Worm (Caenorhabditis elegans): ENCODE measurements around the gene lin-31.

lin-31 gene

ce11 chrII:4028276-4028675, 45.9 kb downstream of the lin-31 start, which contains the start of gene K07D4.9:
K07D4.9 (plus strand) TSS chrII:4028576.
- TF ChIP-seq skn-1 (tag; optimal IDR thresholded peaks at IDR 0.05) (no peak), C04F5.9 (tag; optimal IDR thresholded peaks at IDR 0.05) (no peak), ztf-4 (tag; optimal IDR thresholded peaks at IDR 0.05) (no peak), ceh-82 (tag; optimal IDR thresholded peaks at IDR 0.05) (no peak), nhr-90 (tag; optimal IDR thresholded peaks at IDR 0.05; ENCODE audit: poor library complexity) (no peak), alr-1 (tag; optimal IDR thresholded peaks at IDR 0.05; ENCODE audit: borderline replicate concordance) (no peak), egl-13 (tag; optimal IDR thresholded peaks at IDR 0.05) (no peak), tlp-1 (tag; optimal IDR thresholded peaks at IDR 0.05) (no peak), isw-1 (GFP tag; IDR thresholded peaks at IDR 0.05) (no peak), nhr-237 (tag; optimal IDR thresholded peaks at IDR 0.05) (no peak), egl-27 (tag; optimal IDR thresholded peaks at IDR 0.05) (no peak), sox-4 (tag; optimal IDR thresholded peaks at IDR 0.05) (no peak), mab-9 (GFP tag; IDR thresholded peaks at IDR 0.05) (no peak), C34B4.2 (tag; optimal IDR thresholded peaks at IDR 0.05) (no peak), blmp-1 (tag; optimal IDR thresholded peaks at IDR 0.05) (no peak), xbp-1 (tag; optimal IDR thresholded peaks at IDR 0.05) (no peak), lin-15B (tag; optimal IDR thresholded peaks at IDR 0.05) (no peak), efl-3 (GFP tag; optimal IDR thresholded peaks at IDR 0.05) (no peak), lin-13 (GFP tag; optimal IDR thresholded peaks at IDR 0.05) (no peak)

- TF ChIP-seq snpc-4 (tag; optimal IDR thresholded peaks at IDR 0.05) (no peak), dpl-1 (GFP tag; optimal IDR thresholded peaks at IDR 0.05) (no peak), unc-98 (GFP tag; IDR thresholded peaks at IDR 0.05) (no peak), nhr-11 (tag; optimal IDR thresholded peaks at IDR 0.05) (no peak), mdl-1 (tag; optimal IDR thresholded peaks at IDR 0.05) (no peak)
Observed at ce11 chrII:4032293-4032692, 49.9 kb downstream of the lin-31 start, which contains the start of gene K07D4.4. K07D4.4 (minus strand) TSS chrII:4032393.

Measured in whole organism, L1 larva.